Fruit fly (Drosophila melanogaster) whole organism, larva: ENCODE results near the gene apolpp.

ENCODE experiments used
- noc ChIP-seq: fragments of 200-800 bp; sonication (Bioruptor generic); optimal IDR thresholded peaks from 3 replicates; lab custom pipeline; 2019; ENCODE audit warnings: missing biosample characterization, mild to moderate bottlenecking, missing genetic modification characterization, moderate library complexity

The apolpp gene

dm6 chr4:1060373-1061094 is at the start of gene apolpp:
TSS of gene apolpp (plus strand) at chr4:1060969.
- no peak for TF ChIP-seq noc (tag; lab: Kevin White, UChicago)

dm6 chr4:1025101-1025500 is 35.7 kb upstream of the apolpp start:
- TF ChIP-seq noc (tag; lab: Kevin White, UChicago) = no peak

- TF ChIP-seq noc (tag; lab: Kevin White, UChicago) = no peak
Observed at dm6 chr4:1026117-1026743, 34.5 kb upstream of the apolpp start.

dm6 chr4:1026806-1027431 is 33.9 kb upstream of the apolpp start, which contains the start of gene PlexA:
TSS of gene PlexA (minus strand) at chr4:1027101.
- no peak for TF ChIP-seq noc (tag; lab: Kevin White, UChicago)

dm6 chr4:1029198-1029795 is 31.5 kb upstream of the apolpp start, which contains the start of gene Mpv17:
TSS of gene Mpv17 (minus strand) at chr4:1029361.
- TF ChIP-seq noc (tag; lab: Kevin White, UChicago) = no peak

- no peak for TF ChIP-seq noc (tag; lab: Kevin White, UChicago)
Observed at dm6 chr4:1030692-1031110, 30.1 kb upstream of the apolpp start.

- no peak for TF ChIP-seq noc (tag; lab: Kevin White, UChicago)
Observed at dm6 chr4:1031137-1031536, 29.6 kb upstream of the apolpp start, which contains the start of gene ATPsynbeta. TSS of gene ATPsynbeta (plus strand) at chr4:1031484.

dm6 chr4:1031687-1032140 is 29.1 kb upstream of the apolpp start, which contains the start of gene CG11076:
TSS of gene CG11076 (minus strand) at chr4:1031757.
- no peak for TF ChIP-seq noc (tag; lab: Kevin White, UChicago)

- no peak for TF ChIP-seq noc (tag; lab: Kevin White, UChicago)
Observed at dm6 chr4:1032610-1033297, 28.0 kb upstream of the apolpp start.

dm6 chr4:1050422-1050821 is 10.3 kb upstream of the apolpp start:
- TF ChIP-seq noc (tag; lab: Kevin White, UChicago) = no peak

- no peak for TF ChIP-seq noc (tag; lab: Kevin White, UChicago)
Observed at dm6 chr4:1051271-1051670, 9.5 kb upstream of the apolpp start.

- TF ChIP-seq noc (tag; lab: Kevin White, UChicago) = no peak
Observed at dm6 chr4:1053653-1054163, 7.1 kb upstream of the apolpp start, which contains the start of gene CaMKII. TSS of gene CaMKII (minus strand) at chr4:1053703.

- no peak for TF ChIP-seq noc (tag; lab: Kevin White, UChicago)
Observed at dm6 chr4:1061095-1061432, 295 bp downstream of the apolpp start.

- no peak for TF ChIP-seq noc (tag; lab: Kevin White, UChicago)
Observed at dm6 chr4:1062957-1063812, 2.4 kb downstream of the apolpp start.
